Worm (Caenorhabditis elegans) whole organism, L1 larva: ENCODE measurements around the gene twk-11.

Experiments
- Y116A8C.19 ChIP-seq: sonication (generic microtip); optimal IDR thresholded peaks from 2 replicates; lab custom pipeline; 2016; ENCODE audit warnings: missing compliant biosample characterization, missing genetic modification characterization, borderline replicate concordance
- ama-1 ChIP-seq: fragments of 150-350 bp; optimal IDR thresholded peaks from 2 replicates; lab custom pipeline; 2014
- blmp-1 ChIP-seq: fragments of 150-350 bp; optimal IDR thresholded peaks from 2 replicates; lab custom pipeline; 2014; ENCODE audit warnings: missing biosample characterization, missing genetic modification characterization
- ceh-8 ChIP-seq: fragments of 200-800 bp; sonication (Bioruptor generic); optimal IDR thresholded peaks from 2 replicates; lab custom pipeline; 2018; ENCODE audit warnings: mild to moderate bottlenecking, missing genetic modification characterization, moderate library complexity, missing compliant biosample characterization
- ceh-82 ChIP-seq, 3 experiments: fragments of 150-350 bp in 1 of 3; sonication (generic microtip) in 2 of 3; optimal IDR thresholded peaks; 2 replicates each; lab custom pipeline; 2014 to 2017; ENCODE audit warnings: missing biosample characterization in 3 of 3, missing genetic modification characterization in 3 of 3
- ceh-90 ChIP-seq: sonication (generic microtip); optimal IDR thresholded peaks from 2 replicates; lab custom pipeline; 2016; ENCODE audit warnings: missing genetic modification characterization, missing compliant biosample characterization
- dpl-1 ChIP-seq, 3 experiments: fragments of 150-350 bp in 2 of 3; sonication (generic microtip) in 1 of 3; optimal IDR thresholded peaks; 2 replicates each; lab custom pipeline; 2014 to 2017; ENCODE audit warnings: missing biosample characterization in 3 of 3, missing genetic modification characterization in 3 of 3, missing genetic modification reagents in 3 of 3
- dsc-1 ChIP-seq: sonication (generic microtip); optimal IDR thresholded peaks from 2 replicates; lab custom pipeline; 2016; ENCODE audit warnings: mild to moderate bottlenecking, missing genetic modification characterization, missing compliant biosample characterization
- efl-1 ChIP-seq, 4 experiments: fragments of 150-350 bp; optimal IDR thresholded peaks in 3 of 4; peaks in 1 of 4; 1 replicate in 1 of 4; 2 replicates in 3 of 4; lab custom pipeline; 2014; ENCODE audit warnings: missing biosample characterization in 2 of 4, missing genetic modification characterization in 2 of 4, missing genetic modification reagents in 2 of 4
- fkh-4 ChIP-seq: sonication (generic microtip); optimal IDR thresholded peaks from 2 replicates; lab custom pipeline; 2016; ENCODE audit warnings: missing compliant biosample characterization, missing genetic modification characterization, borderline replicate concordance
- fkh-8 ChIP-seq: sonication (generic microtip); optimal IDR thresholded peaks from 2 replicates; lab custom pipeline; 2016; ENCODE audit warnings: mild to moderate bottlenecking, missing genetic modification characterization, missing compliant biosample characterization
- hlh-4 ChIP-seq: sonication (generic microtip); optimal IDR thresholded peaks from 2 replicates; lab custom pipeline; 2016; ENCODE audit warnings: mild to moderate bottlenecking, missing genetic modification characterization, missing compliant biosample characterization
- hpl-2 ChIP-seq: fragments of 150-350 bp; optimal IDR thresholded peaks from 2 replicates; lab custom pipeline; 2014; ENCODE audit warnings: missing biosample characterization, missing genetic modification reagents, missing genetic modification characterization
- lin-35 ChIP-seq, 2 experiments: fragments of 150-350 bp; optimal IDR thresholded peaks; 2 replicates each; lab custom pipeline; 2014; ENCODE audit warnings: missing biosample characterization in 2 of 2, missing genetic modification characterization in 2 of 2, missing genetic modification reagents in 2 of 2
- lir-3 ChIP-seq: sonication (generic microtip); optimal IDR thresholded peaks from 2 replicates; lab custom pipeline; 2016; ENCODE audit warnings: mild to moderate bottlenecking, missing genetic modification characterization, moderate library complexity, missing compliant biosample characterization; ENCODE audit not compliant: poor library complexity
- nhr-237 ChIP-seq: fragments of 150-350 bp; optimal IDR thresholded peaks from 2 replicates; lab custom pipeline; 2014; ENCODE audit warnings: missing biosample characterization, missing genetic modification characterization
- pax-3 ChIP-seq: fragments of 200-800 bp; sonication (Bioruptor generic); optimal IDR thresholded peaks from 2 replicates; lab custom pipeline; 2018; ENCODE audit warnings: mild to moderate bottlenecking, missing genetic modification characterization, moderate library complexity, missing compliant biosample characterization
- pqm-1 ChIP-seq: sonication (generic microtip); optimal IDR thresholded peaks from 3 replicates; lab custom pipeline; 2017; ENCODE audit warnings: missing biosample characterization, missing genetic modification characterization
- skn-1 ChIP-seq: fragments of 150-350 bp; optimal IDR thresholded peaks from 2 replicates; lab custom pipeline; 2014; ENCODE audit warnings: missing biosample characterization, missing genetic modification characterization
- sup-37 ChIP-seq: fragments of 200-800 bp; sonication (Bioruptor generic); optimal IDR thresholded peaks from 2 replicates; lab custom pipeline; 2018; ENCODE audit warnings: mild to moderate bottlenecking, missing genetic modification characterization, missing compliant biosample characterization
- tbx-2 ChIP-seq: sonication (generic microtip); optimal IDR thresholded peaks from 2 replicates; lab custom pipeline; 2016; ENCODE audit warnings: missing genetic modification characterization, missing compliant biosample characterization
- xbp-1 ChIP-seq: sonication (generic microtip); optimal IDR thresholded peaks from 2 replicates; lab custom pipeline; 2016; ENCODE audit warnings: missing genetic modification characterization, missing compliant biosample characterization
- ztf-4 ChIP-seq: fragments of 150-350 bp; optimal IDR thresholded peaks from 2 replicates; lab custom pipeline; 2014; ENCODE audit warnings: missing biosample characterization, missing genetic modification characterization

The twk-11 gene

ce11 chrV:6982813-6983212 lies 53.6 kb downstream of the twk-11 start, which contains the start of gene nhr-161:
Gene nhr-161 (minus strand): TSS chrV:6982913.
- TF ChIP-seq ceh-90 (no peak), fkh-8 (tag; lab: Kevin White, UChicago) (no peak), fkh-4 (tag; lab: Kevin White, UChicago) (no peak), Y116A8C.19 (no peak), ztf-4 (tag; lab: Kevin White, UChicago) (no peak), lin-35 (GFP tag; optimal IDR thresholded peaks at IDR 0.05; lab: Kevin White, UChicago) (no peak), hlh-4 (tag; lab: Kevin White, UChicago) (no peak), sup-37 (no peak), lir-3 (tag; lab: Kevin White, UChicago) (no peak), pax-3 (no peak), nhr-237 (tag; lab: Kevin White, UChicago) (no peak), tbx-2 (tag; lab: Kevin White, UChicago) (no peak), ceh-82 (tag; optimal IDR thresholded peaks at IDR 0.05; lab: Kevin White, UChicago) (no peak), skn-1 (tag; lab: Kevin White, UChicago) (no peak), efl-1 (optimal IDR thresholded peaks at IDR 0.05; lab: Kevin White, UChicago) (no peak), efl-1 (GFP tag; optimal IDR thresholded peaks at IDR 0.05 in 1 of 2; lab: Kevin White, UChicago) (no peak), dpl-1 (GFP tag; optimal IDR thresholded peaks at IDR 0.05; lab: Kevin White, UChicago) (no peak), xbp-1 (tag; lab: Kevin White, UChicago) (no peak), pqm-1 (no peak), ceh-8 (GFP tag; lab: Kevin White, UChicago) (no peak), dsc-1 (tag; lab: Kevin White, UChicago) (no peak)

- no peak for TF ChIP-seq blmp-1 (tag; lab: Kevin White, UChicago)
- no peak for TF ChIP-seq ama-1 (lab: Kevin White, UChicago)
- TF ChIP-seq hpl-2 = no peak
Measured at ce11 chrV:6979019-6979418, 57.4 kb downstream of the twk-11 start, which contains the start of gene sre-12. Gene sre-12 (minus strand): TSS chrV:6979119.
